Worm (Caenorhabditis elegans) whole organism, L4 larva: ENCODE measurements around the gene clec-265.

Source experiments
- D1046.2 ChIP-seq: fragments of 200-800 bp; sonication (Bioruptor generic); IDR thresholded peaks from 2 replicates; pipeline ENCODE4 v1.3.6; 2022; ENCODE audit warnings: missing genetic modification characterization, missing compliant biosample characterization
- F26F4.8 ChIP-seq: fragments of 200-800 bp; sonication (Bioruptor generic); conservative IDR thresholded peaks from 2 replicates; pipeline ENCODE4 v1.3.6; 2022; ENCODE audit warnings: missing genetic modification characterization, missing compliant biosample characterization
- R02D3.7 ChIP-seq: fragments of 150-350 bp; sonication (generic microtip); optimal IDR thresholded peaks from 3 replicates; lab custom pipeline; 2014; ENCODE audit warnings: missing biosample characterization, missing genetic modification characterization
- T20F7.1 ChIP-seq: fragments of 200-800 bp; sonication (Bioruptor generic); optimal IDR thresholded peaks from 2 replicates; lab custom pipeline; 2018; ENCODE audit warnings: mild to moderate bottlenecking, missing genetic modification characterization, missing compliant biosample characterization
- Y105C5A.15 ChIP-seq: fragments of 200-800 bp; sonication (Bioruptor generic); IDR thresholded peaks from 2 replicates; pipeline ENCODE4 v1.3.6; 2022; ENCODE audit warnings: missing genetic modification characterization, missing compliant biosample characterization
- ZK546.5 ChIP-seq, 2 experiments: sonication (generic microtip); optimal IDR thresholded peaks; 2 replicates each; lab custom pipeline; 2017; ENCODE audit warnings: missing biosample characterization in 2 of 2, missing genetic modification characterization in 2 of 2
- aha-1 ChIP-seq: fragments of 150-350 bp; peaks from one replicate; lab custom pipeline; 2014; ENCODE audit warnings: missing biosample characterization, missing genetic modification characterization
- ceh-32 ChIP-seq: sonication (generic microtip); optimal IDR thresholded peaks from 2 replicates; lab custom pipeline; 2016; ENCODE audit warnings: mild to moderate bottlenecking, missing genetic modification characterization, missing compliant biosample characterization; ENCODE audit not compliant: poor library complexity
- ceh-82 ChIP-seq: sonication (generic microtip); optimal IDR thresholded peaks from 2 replicates; lab custom pipeline; 2017; ENCODE audit warnings: missing biosample characterization, missing genetic modification characterization
- daf-16 ChIP-seq, 3 experiments: sonication (generic microtip); optimal IDR thresholded peaks; 2 replicates each; lab custom pipeline; 2016 to 2017; ENCODE audit warnings: missing genetic modification characterization in 3 of 3, missing genetic modification reagents in 3 of 3, mild to moderate bottlenecking in 2 of 3, missing compliant biosample characterization in 2 of 3, missing biosample characterization in 1 of 3, moderate library complexity in 1 of 3
- dmd-6 ChIP-seq: fragments of 200-800 bp; sonication (Bioruptor generic); IDR thresholded peaks from 2 replicates; pipeline ENCODE4 v1.3.6; 2022; ENCODE audit warnings: missing genetic modification reagents, missing genetic modification characterization, missing compliant biosample characterization
- egl-27 ChIP-seq: sonication (generic microtip); optimal IDR thresholded peaks from 3 replicates; lab custom pipeline; 2017; ENCODE audit warnings: missing biosample characterization, missing genetic modification reagents, missing genetic modification characterization
- fkh-10 ChIP-seq: fragments of 150-350 bp; optimal IDR thresholded peaks from 2 replicates; lab custom pipeline; 2014; ENCODE audit warnings: missing biosample characterization, missing genetic modification reagents, missing genetic modification characterization
- fos-1 ChIP-seq: fragments of 150-350 bp; optimal IDR thresholded peaks from 2 replicates; lab custom pipeline; 2014; ENCODE audit warnings: missing biosample characterization, missing genetic modification characterization
- gei-8 ChIP-seq: fragments of 200-800 bp; sonication (Bioruptor generic); optimal IDR thresholded peaks from 2 replicates; lab custom pipeline; 2018; ENCODE audit warnings: mild to moderate bottlenecking, missing genetic modification characterization, missing compliant biosample characterization
- hif-1 ChIP-seq, 2 experiments: sonication (generic microtip); optimal IDR thresholded peaks; 2 replicates each; lab custom pipeline; 2016 to 2017; ENCODE audit warnings: missing compliant biosample characterization in 2 of 2, missing genetic modification characterization in 2 of 2, missing genetic modification reagents in 2 of 2, missing genotype in 2 of 2, mild to moderate bottlenecking in 1 of 2
- lim-7 ChIP-seq: fragments of 200-800 bp; sonication (Bioruptor generic); IDR thresholded peaks from 2 replicates; pipeline ENCODE4 v1.3.6; 2022; ENCODE audit warnings: missing genetic modification characterization, missing compliant biosample characterization
- lin-13 ChIP-seq: fragments of 150-350 bp; optimal IDR thresholded peaks from 2 replicates; lab custom pipeline; 2014; ENCODE audit warnings: missing biosample characterization, missing genetic modification reagents, missing genetic modification characterization
- madf-9 ChIP-seq: fragments of 200-800 bp; sonication (Bioruptor generic); conservative IDR thresholded peaks from 2 replicates; pipeline ENCODE4 v1.3.6; 2022; ENCODE audit warnings: missing genetic modification reagents, missing genetic modification characterization, missing compliant biosample characterization
- mdl-1 ChIP-seq, 2 experiments: fragments of 150-350 bp in 1 of 2; sonication (generic microtip) in 1 of 2; optimal IDR thresholded peaks; 2 replicates each; lab custom pipeline; 2014 to 2017; ENCODE audit warnings: missing biosample characterization in 2 of 2, missing genetic modification characterization in 2 of 2
- mdt-29 ChIP-seq: fragments of 200-800 bp; sonication (Bioruptor generic); IDR thresholded peaks from 2 replicates; pipeline ENCODE4 v1.3.6; 2022; ENCODE audit warnings: missing genetic modification reagents, missing genetic modification characterization, missing compliant biosample characterization
- mxl-3 ChIP-seq: fragments of 200-800 bp; sonication (Bioruptor generic); optimal IDR thresholded peaks from 2 replicates; lab custom pipeline; 2018; ENCODE audit warnings: mild to moderate bottlenecking, missing genetic modification characterization, missing compliant biosample characterization
- nhr-102 ChIP-seq: sonication (generic microtip); optimal IDR thresholded peaks from 2 replicates; lab custom pipeline; 2016; ENCODE audit warnings: mild to moderate bottlenecking, missing genetic modification characterization, moderate library complexity, missing compliant biosample characterization
- nhr-111 ChIP-seq: fragments of 200-800 bp; sonication (Bioruptor generic); optimal IDR thresholded peaks from 2 replicates; lab custom pipeline; 2018; ENCODE audit warnings: mild to moderate bottlenecking, missing genetic modification characterization, missing compliant biosample characterization
- nhr-25 ChIP-seq: sonication (generic microtip); optimal IDR thresholded peaks from 2 replicates; lab custom pipeline; 2017; ENCODE audit warnings: missing genetic modification characterization, mild to moderate bottlenecking, missing compliant biosample characterization, antibody characterized with exemption, moderate library complexity, borderline replicate concordance; ENCODE audit not compliant: insufficient read depth
- nhr-28 ChIP-seq: fragments of 150-350 bp; optimal IDR thresholded peaks from 2 replicates; lab custom pipeline; 2014; ENCODE audit warnings: missing biosample characterization, missing genetic modification characterization
- nhr-41 ChIP-seq: fragments of 200-800 bp; sonication (Bioruptor generic); IDR thresholded peaks from 2 replicates; pipeline ENCODE4 v1.3.6; 2022; ENCODE audit warnings: missing genetic modification reagents, missing genetic modification characterization, missing compliant biosample characterization
- nhr-48 ChIP-seq: sonication (generic microtip); optimal IDR thresholded peaks from 2 replicates; lab custom pipeline; 2016; ENCODE audit warnings: mild to moderate bottlenecking, missing genetic modification characterization, missing compliant biosample characterization
- nhr-77 ChIP-seq: fragments of 150-350 bp; optimal IDR thresholded peaks from 2 replicates; lab custom pipeline; 2014; ENCODE audit warnings: missing biosample characterization, missing genetic modification characterization
- php-3 ChIP-seq: fragments of 200-800 bp; sonication (Bioruptor generic); IDR thresholded peaks from 2 replicates; pipeline ENCODE4 v1.3.6; 2022; ENCODE audit warnings: missing genetic modification reagents, missing genetic modification characterization, missing compliant biosample characterization
- pqm-1 ChIP-seq: sonication (generic microtip); optimal IDR thresholded peaks from 2 replicates; lab custom pipeline; 2017; ENCODE audit warnings: missing biosample characterization, missing genetic modification characterization
- rbr-2 ChIP-seq: sonication (generic microtip); optimal IDR thresholded peaks from 2 replicates; lab custom pipeline; 2016; ENCODE audit warnings: missing genotype, missing genetic modification characterization, missing compliant biosample characterization
- saeg-2 ChIP-seq: fragments of 200-800 bp; sonication (Bioruptor generic); IDR thresholded peaks from 2 replicates; pipeline ENCODE4 v1.3.6; 2022; ENCODE audit warnings: missing genetic modification reagents, missing genetic modification characterization, missing compliant biosample characterization
- sdz-12 ChIP-seq: fragments of 200-800 bp; sonication (Bioruptor generic); optimal IDR thresholded peaks from 2 replicates; lab custom pipeline; 2018; ENCODE audit warnings: mild to moderate bottlenecking, missing genetic modification characterization, missing compliant biosample characterization
- set-16 ChIP-seq: fragments of 200-800 bp; sonication (Bioruptor generic); IDR thresholded peaks from 2 replicates; pipeline ENCODE4 v1.3.6; 2022; ENCODE audit warnings: missing genetic modification reagents, missing genetic modification characterization, missing compliant biosample characterization
- skn-1 ChIP-seq: fragments of 150-350 bp; optimal IDR thresholded peaks from 2 replicates; lab custom pipeline; 2014; ENCODE audit warnings: missing biosample characterization, missing genetic modification characterization
- snpc-1.2 ChIP-seq: fragments of 200-800 bp; sonication (Bioruptor generic); IDR thresholded peaks from 2 replicates; pipeline ENCODE4 v1.3.6; 2022; ENCODE audit warnings: missing genetic modification reagents, missing genetic modification characterization, missing compliant biosample characterization
- zag-1 ChIP-seq: fragments of 150-350 bp; optimal IDR thresholded peaks from 2 replicates; lab custom pipeline; 2014; ENCODE audit warnings: missing biosample characterization, missing genetic modification characterization
- zip-11 ChIP-seq: fragments of 200-800 bp; sonication (Bioruptor generic); IDR thresholded peaks from 2 replicates; pipeline ENCODE4 v1.3.6; 2022; ENCODE audit warnings: missing genetic modification characterization, missing compliant biosample characterization
- zip-2 ChIP-seq: fragments of 150-350 bp; optimal IDR thresholded peaks from 2 replicates; lab custom pipeline; 2014; ENCODE audit warnings: missing biosample characterization, missing genetic modification characterization

clec-265 gene

ce11 chrX:3054802-3055201 is 23.2 kb downstream of the clec-265 start, which contains the start of gene twk-26 (continued):
- TF ChIP-seq nhr-25 (tag; lab: Kevin White, UChicago) (no peak), zag-1 (tag; lab: Kevin White, UChicago) (no peak), pqm-1 (tag; lab: Kevin White, UChicago) (peak; percentile 83), daf-16 (GFP tag; optimal IDR thresholded peaks at IDR 0.05; lab: Kevin White, UChicago) (no peak), daf-16 (tag; optimal IDR thresholded peaks at IDR 0.05; lab: Kevin White, UChicago) (peak; percentile 69), nhr-28 (peak; percentile 22), Y105C5A.15 (GFP tag; lab: Robert Waterston, UW) (no peak), lin-13 (GFP tag; lab: Kevin White, UChicago) (no peak), nhr-111 (GFP tag; lab: Kevin White, UChicago) (no peak), mdl-1 (tag; optimal IDR thresholded peaks at IDR 0.05; lab: Kevin White, UChicago) (no peak), zip-2 (no peak), fos-1 (tag; lab: Kevin White, UChicago) (no peak), aha-1 (tag; lab: Kevin White, UChicago) (peak; percentile 29), F26F4.8 (GFP tag; lab: Robert Waterston, UW) (no peak), fkh-10 (no peak), gei-8 (GFP tag; lab: Kevin White, UChicago) (no peak), sdz-12 (GFP tag; lab: Kevin White, UChicago) (no peak), nhr-48 (tag; lab: Kevin White, UChicago) (peak; percentile 16), mxl-3 (GFP tag; lab: Kevin White, UChicago) (peak; percentile 25), nhr-77 (no peak), skn-1 (tag; lab: Kevin White, UChicago) (no peak), php-3 (GFP tag; lab: Robert Waterston, UW) (0 out of 2 replicates have a peak, but pooled peaks have one; percentile 5)

- no peak for TF ChIP-seq mdt-29 (GFP tag; lab: Robert Waterston, UW)
These were observed 24.5 kb downstream of the clec-265 start for ce11 chrX:3056098-3056497.

- TF ChIP-seq fkh-10 (no peak), set-16 (GFP tag; lab: Robert Waterston, UW) (peak; percentile 46; the same call in 1 of the 2 replicates), snpc-1.2 (GFP tag; lab: Robert Waterston, UW) (0 out of 2 replicates have a peak, but pooled peaks have one; percentile 25)
These were observed 26.1 kb downstream of the clec-265 start for ce11 chrX:3057656-3058055.

ce11 chrX:3059299-3059698 is 27.7 kb downstream of the clec-265 start, which contains the start of gene rsef-1:
TSS of gene rsef-1 (minus strand) at chrX:3059399.
- TF ChIP-seq ceh-82 (no peak), lim-7 (GFP tag; lab: Robert Waterston, UW) (no peak), ZK546.5 (tag; optimal IDR thresholded peaks at IDR 0.05; lab: Kevin White, UChicago) (no peak)

- no peak for TF ChIP-seq saeg-2 (GFP tag; lab: Robert Waterston, UW)
- no peak for TF ChIP-seq nhr-25 (tag; lab: Kevin White, UChicago)
- TF ChIP-seq zag-1 (tag; lab: Kevin White, UChicago): no peak
- no peak for TF ChIP-seq R02D3.7 (tag; lab: Kevin White, UChicago)
- no peak for TF ChIP-seq ZK546.5 (tag; optimal IDR thresholded peaks at IDR 0.05; lab: Kevin White, UChicago)
- no peak for TF ChIP-seq ceh-32 (tag; lab: Kevin White, UChicago)
- TF ChIP-seq egl-27 (tag; lab: Kevin White, UChicago): no peak
- no peak for TF ChIP-seq mxl-3 (GFP tag; lab: Kevin White, UChicago)
- no peak for TF ChIP-seq nhr-41 (GFP tag; lab: Robert Waterston, UW)
- TF ChIP-seq zip-11 (GFP tag; lab: Robert Waterston, UW): no peak
- no peak for TF ChIP-seq dmd-6 (GFP tag; lab: Robert Waterston, UW)
- TF ChIP-seq rbr-2 (tag; lab: Kevin White, UChicago): no peak
- TF ChIP-seq D1046.2 (GFP tag; lab: Robert Waterston, UW): no peak
- TF ChIP-seq madf-9 (GFP tag; lab: Robert Waterston, UW): no peak
- TF ChIP-seq T20F7.1 (GFP tag; lab: Kevin White, UChicago): no peak
- no peak for TF ChIP-seq nhr-102 (tag; lab: Kevin White, UChicago)
- TF ChIP-seq hif-1 (tag; optimal IDR thresholded peaks at IDR 0.05; lab: Kevin White, UChicago): no peak
These were observed 30.1 kb downstream of the clec-265 start for ce11 chrX:3061698-3062097.
